Fruit fly (Drosophila melanogaster) whole organism, pupa: ENCODE data around the gene CG42747.

Source experiments
- CG13204 ChIP-seq: fragments of 200-800 bp; sonication (Bioruptor generic); optimal IDR thresholded peaks from 2 replicates; lab custom pipeline; 2018; ENCODE audit warnings: missing biosample characterization, mild to moderate bottlenecking, missing genetic modification characterization, moderate library complexity
- CG17806 ChIP-seq: fragments of 200-800 bp; sonication (Bioruptor generic); optimal IDR thresholded peaks from 2 replicates; lab custom pipeline; 2018; ENCODE audit warnings: missing biosample characterization, mild to moderate bottlenecking, missing genetic modification characterization, moderate library complexity
- CG32121 ChIP-seq: fragments of 200-800 bp; sonication (Bioruptor generic); IDR thresholded peaks from 2 replicates; pipeline ENCODE4 v1.3.6; 2022; ENCODE audit warnings: missing biosample characterization, missing genetic modification characterization
- CG34367 ChIP-seq: fragments of 200-800 bp; sonication (Bioruptor generic); optimal IDR thresholded peaks from 2 replicates; lab custom pipeline; 2018; ENCODE audit warnings: missing biosample characterization, mild to moderate bottlenecking, missing genetic modification characterization
- CG4496 ChIP-seq: fragments of 200-800 bp; sonication (Bioruptor generic); IDR thresholded peaks from 3 replicates; pipeline ENCODE4 v1.3.6; 2022; ENCODE audit warnings: missing biosample characterization, missing genetic modification characterization
- CG9948 ChIP-seq: fragments of 200-800 bp; sonication (Bioruptor generic); optimal IDR thresholded peaks from 2 replicates; lab custom pipeline; 2018; ENCODE audit warnings: missing biosample characterization, mild to moderate bottlenecking, missing genetic modification characterization, moderate library complexity
- D1 ChIP-seq: fragments of 200-800 bp; sonication (Bioruptor generic); optimal IDR thresholded peaks from 2 replicates; lab custom pipeline; 2018; ENCODE audit warnings: missing biosample characterization, mild to moderate bottlenecking, missing genetic modification characterization, moderate library complexity
- EcR ChIP-seq: fragments of 200-800 bp; sonication (Bioruptor generic); optimal IDR thresholded peaks from 3 replicates; lab custom pipeline; 2019; ENCODE audit warnings: missing biosample characterization, missing genetic modification characterization, mild to moderate bottlenecking, moderate library complexity, missing genetic modification reagents
- Ets98B ChIP-seq: fragments of 200-800 bp; sonication (Bioruptor generic); IDR thresholded peaks from 2 replicates; pipeline ENCODE4 v1.3.6; 2022; ENCODE audit warnings: missing biosample characterization, missing genetic modification characterization
- Pif1A ChIP-seq: fragments of 200-800 bp; sonication (Bioruptor generic); optimal IDR thresholded peaks from 3 replicates; lab custom pipeline; 2016; ENCODE audit warnings: missing biosample characterization, missing genetic modification characterization
- Pif1B ChIP-seq: fragments of 200-800 bp; sonication (Bioruptor generic); optimal IDR thresholded peaks from 3 replicates; lab custom pipeline; 2016; ENCODE audit warnings: missing biosample characterization, missing genetic modification characterization
- fd96Ca ChIP-seq: fragments of 200-800 bp; sonication (Bioruptor generic); IDR thresholded peaks from 3 replicates; pipeline ENCODE4 v1.3.6; 2022; ENCODE audit warnings: missing biosample characterization, missing genetic modification characterization
- gl ChIP-seq: fragments of 200-800 bp; sonication (Bioruptor generic); optimal IDR thresholded peaks from 2 replicates; lab custom pipeline; 2018; ENCODE audit warnings: missing biosample characterization, mild to moderate bottlenecking, missing genetic modification characterization

- TF ChIP-seq Ets98B (GFP tag; lab: Robert Waterston, UW) (peak; percentile 26; the same call in 1 of the 2 replicates), CG34367 (no peak), CG32121 (peak; percentile 50), CG4496 (no peak), EcR (GFP tag; lab: Kevin White, UChicago) (peak; percentile 78), CG9948 (tag; lab: Kevin White, UChicago) (no peak), Pif1A (no peak), Pif1B (no peak), CG17806 (tag; lab: Kevin White, UChicago) (no peak), gl (tag; lab: Kevin White, UChicago) (no peak), fd96Ca (GFP tag; lab: Robert Waterston, UW) (peak; percentile 35; the same call in 1 of the 3 replicates), CG13204 (peak; percentile 73), D1 (tag; lab: Kevin White, UChicago) (no peak)
Observed at dm6 chr3L:6496053-6496921, 95.9 kb downstream of the CG42747 start.
